Fruit fly (Drosophila melanogaster) whole organism, embryonic: ENCODE measurements around the gene CG7408.

ENCODE experiments used
- Adf1 ChIP-seq: fragments of 200-800 bp; sonication (Bioruptor generic); IDR thresholded peaks from 2 replicates; pipeline ENCODE4 v1.3.6; 2022; ENCODE audit warnings: missing biosample characterization, missing genetic modification characterization
- Blimp-1 ChIP-seq: fragments of 200-800 bp; sonication (Bioruptor generic); optimal IDR thresholded peaks from 3 replicates; lab custom pipeline; 2018; ENCODE audit warnings: missing biosample characterization, missing genetic modification characterization, mild to moderate bottlenecking, moderate library complexity, missing genetic modification reagents
- CG1024 ChIP-seq: fragments of 200-800 bp; sonication (Bioruptor generic); IDR thresholded peaks from 2 replicates; pipeline ENCODE4 v1.3.6; 2022; ENCODE audit warnings: missing biosample characterization, missing genetic modification characterization
- CG10267 ChIP-seq: fragments of 200-800 bp; sonication (Bioruptor generic); optimal IDR thresholded peaks from 2 replicates; lab custom pipeline; 2018; ENCODE audit warnings: missing biosample characterization, mild to moderate bottlenecking, missing genetic modification characterization, moderate library complexity
- CG10321 ChIP-seq: fragments of 200-800 bp; sonication (Bioruptor generic); IDR thresholded peaks from 2 replicates; pipeline ENCODE4 v1.3.6; 2022; ENCODE audit warnings: missing biosample characterization, missing genetic modification characterization
- CG10959 ChIP-seq: fragments of 200-800 bp; sonication (Bioruptor generic); IDR thresholded peaks from 2 replicates; pipeline ENCODE4 v1.3.6; 2022; ENCODE audit warnings: missing biosample characterization, missing genetic modification characterization
- CG10979 ChIP-seq: fragments of 200-800 bp; sonication (Bioruptor generic); optimal IDR thresholded peaks from 2 replicates; lab custom pipeline; 2018; ENCODE audit warnings: missing biosample characterization, mild to moderate bottlenecking, missing genetic modification characterization, moderate library complexity
- CG12219 ChIP-seq: fragments of 200-800 bp; sonication (Bioruptor generic); optimal IDR thresholded peaks from 3 replicates; lab custom pipeline; 2018; ENCODE audit warnings: missing biosample characterization, mild to moderate bottlenecking, missing genetic modification characterization
- CG13894 ChIP-seq: fragments of 200-800 bp; sonication (Bioruptor generic); optimal IDR thresholded peaks from 3 replicates; lab custom pipeline; 2018; ENCODE audit warnings: missing biosample characterization, mild to moderate bottlenecking, missing genetic modification characterization, moderate library complexity
- CG15073 ChIP-seq: fragments of 200-800 bp; sonication (Bioruptor generic); optimal IDR thresholded peaks from 2 replicates; lab custom pipeline; 2016; ENCODE audit warnings: missing biosample characterization, missing genetic modification characterization
- CG18262 ChIP-seq: fragments of 200-800 bp; optimal IDR thresholded peaks from 3 replicates; lab custom pipeline; 2019; ENCODE audit warnings: missing biosample characterization, mild to moderate bottlenecking, missing genetic modification characterization, moderate library complexity
- CG1832 ChIP-seq: fragments of 200-800 bp; sonication (Bioruptor generic); optimal IDR thresholded peaks from 2 replicates; lab custom pipeline; 2017; ENCODE audit warnings: missing biosample characterization, mild to moderate bottlenecking, missing genetic modification characterization, inconsistent platforms
- CG18599 ChIP-seq: fragments of 200-800 bp; sonication (Bioruptor generic); optimal IDR thresholded peaks from 3 replicates; lab custom pipeline; 2017; ENCODE audit warnings: missing biosample characterization, missing genetic modification characterization, mild to moderate bottlenecking, moderate library complexity, missing genetic modification reagents
- CG31224 ChIP-seq: fragments of 200-800 bp; sonication (Bioruptor generic); IDR thresholded peaks from 2 replicates; pipeline ENCODE4 v1.3.6; 2022; ENCODE audit warnings: missing biosample characterization, missing genetic modification characterization
- CG3163 ChIP-seq: fragments of 200-800 bp; sonication (Bioruptor generic); optimal IDR thresholded peaks from 3 replicates; lab custom pipeline; 2016; ENCODE audit warnings: missing biosample characterization, missing genetic modification characterization
- CG3726 ChIP-seq: fragments of 200-800 bp; sonication (Bioruptor generic); IDR thresholded peaks from 3 replicates; pipeline ENCODE4, ENCODE4 v1.3.6; 2022; ENCODE audit warnings: missing biosample characterization, missing genetic modification characterization
- CG6175 ChIP-seq: fragments of 200-800 bp; sonication (Bioruptor generic); IDR thresholded peaks from 3 replicates; pipeline ENCODE4 v1.3.6; 2022; ENCODE audit warnings: missing biosample characterization, missing genetic modification characterization
- CG7786 ChIP-seq: fragments of 200-800 bp; sonication (Bioruptor generic); optimal IDR thresholded peaks from 2 replicates; lab custom pipeline; 2016; ENCODE audit warnings: missing biosample characterization, missing genetic modification characterization
- ERR ChIP-seq: fragments of 200-800 bp; sonication (Bioruptor generic); optimal IDR thresholded peaks from 2 replicates; lab custom pipeline; 2016; ENCODE audit warnings: missing biosample characterization, missing genetic modification characterization
- Ets65A ChIP-seq: fragments of 200-800 bp; sonication (Bioruptor generic); peaks from one replicate; lab custom pipeline; 2016; ENCODE audit warnings: missing biosample characterization, missing genetic modification characterization
- H2.0 ChIP-seq: fragments of 200-800 bp; sonication (Bioruptor generic); IDR thresholded peaks from 2 replicates; pipeline ENCODE4 v1.3.6; 2022; ENCODE audit warnings: missing biosample characterization, missing genetic modification characterization
- Hey ChIP-seq: fragments of 200-800 bp; sonication (Bioruptor generic); optimal IDR thresholded peaks from 3 replicates; lab custom pipeline; 2018; ENCODE audit warnings: missing biosample characterization, mild to moderate bottlenecking, missing genetic modification characterization
- HmgZ ChIP-seq: fragments of 200-800 bp; sonication (Bioruptor generic); optimal IDR thresholded peaks from 2 replicates; lab custom pipeline; 2018; ENCODE audit warnings: missing biosample characterization, mild to moderate bottlenecking, missing genetic modification characterization
- Hr51 ChIP-seq, 2 experiments: fragments of 200-800 bp; sonication (Bioruptor generic); optimal IDR thresholded peaks; 2 replicates in 1 of 2; 3 replicates in 1 of 2; lab custom pipeline; 2016 to 2018; ENCODE audit warnings: missing biosample characterization in 2 of 2, missing genetic modification characterization in 2 of 2, mild to moderate bottlenecking in 1 of 2, moderate library complexity in 1 of 2
- Neu2 ChIP-seq: fragments of 200-800 bp; sonication (Bioruptor generic); optimal IDR thresholded peaks from 3 replicates; lab custom pipeline; 2016; ENCODE audit warnings: missing biosample characterization, missing genetic modification characterization, borderline replicate concordance
- Nf-YC ChIP-seq: fragments of 200-800 bp; optimal IDR thresholded peaks from 3 replicates; lab custom pipeline; 2019; ENCODE audit warnings: missing biosample characterization, mild to moderate bottlenecking, missing genetic modification characterization, moderate library complexity
- Opbp ChIP-seq: fragments of 200-800 bp; sonication (Bioruptor generic); IDR thresholded peaks from 3 replicates; pipeline ENCODE4 v1.3.6; 2022; ENCODE audit warnings: missing biosample characterization, missing genetic modification characterization; ENCODE audit not compliant: partially characterized antibody
- Pdp1 ChIP-seq, 2 experiments: fragments of 200-800 bp; sonication (Bioruptor generic); optimal IDR thresholded peaks; 3 replicates each; lab custom pipeline; 2016; ENCODE audit warnings: missing biosample characterization in 2 of 2, missing genetic modification characterization in 2 of 2, mild to moderate bottlenecking in 1 of 2, moderate library complexity in 1 of 2
- Rfx ChIP-seq: fragments of 200-800 bp; sonication (Bioruptor generic); IDR thresholded peaks from 2 replicates; pipeline ENCODE4 v1.3.6; 2022; ENCODE audit warnings: missing biosample characterization, missing genetic modification characterization
- Usf ChIP-seq: fragments of 200-800 bp; sonication (Bioruptor generic); optimal IDR thresholded peaks from 2 replicates; lab custom pipeline; 2017; ENCODE audit warnings: missing genotype, missing biosample characterization, missing genetic modification characterization
- ab ChIP-seq: fragments of 200-800 bp; sonication (Bioruptor generic); optimal IDR thresholded peaks from 2 replicates; lab custom pipeline; 2016; ENCODE audit warnings: missing biosample characterization, missing genetic modification characterization
- ash1 ChIP-seq: fragments of 200-800 bp; sonication (Bioruptor generic); optimal IDR thresholded peaks from 2 replicates; lab custom pipeline; 2018; ENCODE audit warnings: missing biosample characterization, mild to moderate bottlenecking, missing genetic modification characterization
- cas ChIP-seq: fragments of 200-800 bp; sonication (Bioruptor generic); IDR thresholded peaks from 2 replicates; pipeline ENCODE4 v1.3.6; 2022; ENCODE audit warnings: missing biosample characterization, missing genetic modification characterization
- cg ChIP-seq: fragments of 200-800 bp; sonication (Bioruptor generic); optimal IDR thresholded peaks from 3 replicates; lab custom pipeline; 2019; ENCODE audit warnings: missing biosample characterization, mild to moderate bottlenecking, missing genetic modification characterization, moderate library complexity
- chinmo ChIP-seq: fragments of 200-800 bp; sonication (Bioruptor generic); IDR thresholded peaks from 4 replicates; pipeline ENCODE4 v1.3.6; 2022; ENCODE audit warnings: missing biosample characterization, missing genetic modification characterization; ENCODE audit not compliant: partially characterized antibody
- chm ChIP-seq: fragments of 200-800 bp; sonication (Bioruptor generic); IDR thresholded peaks from 2 replicates; pipeline ENCODE4 v1.3.6; 2022; ENCODE audit warnings: missing biosample characterization, missing genetic modification characterization
- chn ChIP-seq: fragments of 200-800 bp; sonication (Bioruptor generic); optimal IDR thresholded peaks from 2 replicates; lab custom pipeline; 2016; ENCODE audit warnings: missing biosample characterization, missing genetic modification characterization
- crol ChIP-seq: fragments of 200-800 bp; sonication (Bioruptor generic); IDR thresholded peaks from 2 replicates; pipeline ENCODE4 v1.3.6; 2022; ENCODE audit warnings: missing biosample characterization, missing genetic modification characterization
- crp ChIP-seq, 2 experiments: fragments of 200-800 bp; sonication (Bioruptor generic); optimal IDR thresholded peaks; 2 replicates in 1 of 2; 3 replicates in 1 of 2; lab custom pipeline; 2017; ENCODE audit warnings: missing biosample characterization in 2 of 2, missing genetic modification characterization in 2 of 2, mild to moderate bottlenecking in 1 of 2, moderate library complexity in 1 of 2
- dmrt11E ChIP-seq: fragments of 200-800 bp; sonication (Bioruptor generic); optimal IDR thresholded peaks from 3 replicates; lab custom pipeline; 2018; ENCODE audit warnings: missing biosample characterization, mild to moderate bottlenecking, missing genetic modification characterization, moderate library complexity
- ftz-f1 ChIP-seq: fragments of 200-800 bp; sonication (Bioruptor generic); optimal IDR thresholded peaks from 2 replicates; lab custom pipeline; 2016; ENCODE audit warnings: missing biosample characterization, missing genetic modification characterization
- gce ChIP-seq: fragments of 200-800 bp; sonication (Bioruptor generic); IDR thresholded peaks from 3 replicates; pipeline ENCODE4 v1.3.6; 2022; ENCODE audit warnings: missing biosample characterization, missing genetic modification characterization
- kah ChIP-seq: fragments of 200-800 bp; sonication (Bioruptor generic); optimal IDR thresholded peaks from 2 replicates; lab custom pipeline; 2018; ENCODE audit warnings: missing biosample characterization, mild to moderate bottlenecking, missing genetic modification characterization
- lab ChIP-seq: fragments of 200-800 bp; sonication (Bioruptor generic); optimal IDR thresholded peaks from 3 replicates; lab custom pipeline; 2017; ENCODE audit warnings: missing biosample characterization, missing genetic modification characterization, mild to moderate bottlenecking, moderate library complexity, missing genetic modification reagents
- pita ChIP-seq: fragments of 200-800 bp; sonication (Bioruptor generic); optimal IDR thresholded peaks from 2 replicates; lab custom pipeline; 2017; ENCODE audit warnings: missing biosample characterization, mild to moderate bottlenecking, missing genetic modification characterization
- row ChIP-seq: fragments of 200-800 bp; sonication (Bioruptor generic); IDR thresholded peaks from 3 replicates; pipeline ENCODE4 v1.3.6; 2022; ENCODE audit warnings: missing biosample characterization, missing genetic modification characterization
- scrt ChIP-seq: fragments of 200-800 bp; sonication (Bioruptor generic); optimal IDR thresholded peaks from 2 replicates; lab custom pipeline; 2018; ENCODE audit warnings: missing biosample characterization, mild to moderate bottlenecking, missing genetic modification characterization, moderate library complexity
- tin ChIP-seq: fragments of 200-800 bp; sonication (Bioruptor generic); optimal IDR thresholded peaks from 3 replicates; lab custom pipeline; 2016; ENCODE audit warnings: missing biosample characterization, missing genetic modification characterization

The CG7408 gene

DNA sequence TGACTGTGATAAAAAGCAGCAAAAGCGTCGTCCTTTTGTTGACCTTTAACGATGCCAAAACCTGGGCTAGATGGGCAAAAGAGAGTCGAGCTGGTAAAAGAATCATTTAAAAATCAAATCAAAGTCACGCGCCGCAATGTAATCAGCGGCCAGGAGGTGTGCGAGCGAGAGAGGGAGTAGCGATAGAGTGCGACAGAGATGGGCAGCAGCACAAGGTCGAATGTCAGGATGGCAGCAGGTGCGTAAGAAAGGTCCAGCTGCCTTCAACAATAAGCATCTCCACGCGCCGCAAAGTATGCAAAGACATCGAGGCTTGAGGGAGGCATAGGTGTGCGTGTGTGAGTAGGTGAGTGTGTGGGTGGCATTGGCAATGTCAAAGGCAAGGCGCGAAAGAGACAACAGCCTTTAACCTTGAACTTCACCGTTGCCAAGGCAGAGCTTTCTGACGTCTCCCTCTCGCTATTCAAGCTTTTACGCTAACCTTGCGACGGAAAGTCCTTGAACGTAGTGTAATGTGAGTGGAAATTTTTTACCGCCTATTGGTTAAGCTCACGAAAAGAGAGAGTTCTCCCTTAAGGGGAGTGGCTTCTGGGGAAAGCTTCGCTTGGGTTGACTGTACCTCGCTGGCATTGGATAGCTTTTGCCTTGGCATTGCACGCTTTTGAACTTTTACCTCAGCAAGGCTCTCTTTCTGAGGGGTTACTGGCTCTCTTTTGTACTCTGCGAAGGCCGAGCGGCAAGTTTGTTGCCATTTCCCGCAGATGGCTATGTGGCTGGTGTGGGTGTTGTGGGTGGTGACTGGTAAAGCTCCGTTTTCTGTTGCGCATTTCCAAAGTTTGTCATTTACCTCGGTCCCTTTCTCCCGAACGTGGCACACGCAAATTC lies 51.0 kb downstream of the CG7408 start (continued):
- TF ChIP-seq Adf1 (GFP tag; lab: Robert Waterston, UW) (peak; percentile 36; the same call in 1 of the 2 replicates), Usf (no peak), Hr51 (GFP tag; optimal IDR thresholded peaks at IDR 0.05; lab: Kevin White, UChicago) (peak in 1 of 2 experiments; percentile 18), CG1024 (GFP tag; lab: Robert Waterston, UW) (no peak), Neu2 (GFP tag; lab: Kevin White, UChicago) (no peak), cg (GFP tag; lab: Kevin White, UChicago) (peak; percentile 3), pita (no peak), CG3163 (peak; percentile 47), CG10321 (GFP tag; lab: Robert Waterston, UW) (peak; percentile 69), ab (no peak), CG13894 (peak; percentile 19), scrt (GFP tag; lab: Kevin White, UChicago) (peak; percentile 62), row (GFP tag; lab: Robert Waterston, UW) (no peak), Rfx (GFP tag; lab: Robert Waterston, UW) (peak; percentile 49; the same call in 1 of the 2 replicates), ERR (GFP tag; lab: Kevin White, UChicago) (peak; percentile 78), CG6175 (GFP tag; lab: Robert Waterston, UW) (0 out of 3 replicates have a peak, but pooled peaks have one; percentile 28), Nf-YC (tag; lab: Kevin White, UChicago) (peak; percentile 24), Ets65A (peak; percentile 53), CG10267 (tag; lab: Kevin White, UChicago) (no peak), chm (no peak), CG18599 (GFP tag; lab: Kevin White, UChicago) (peak; percentile 21), H2.0 (GFP tag; lab: Robert Waterston, UW) (no peak), crp (GFP tag; optimal IDR thresholded peaks at IDR 0.05; lab: Kevin White, UChicago) (no peak), CG15073 (GFP tag; lab: Kevin White, UChicago) (no peak), cas (GFP tag; lab: Robert Waterston, UW) (no peak), crol (GFP tag; lab: Robert Waterston, UW) (peak; percentile 16; the same call in 1 of the 2 replicates), CG1832 (GFP tag; lab: Kevin White, UChicago) (peak; percentile 53), chinmo (0 out of 4 replicates have a peak, but pooled peaks have one; percentile 36), kah (no peak), CG3726 (no peak), Blimp-1 (no peak), ash1 (GFP tag; lab: Kevin White, UChicago) (no peak)

DNA sequence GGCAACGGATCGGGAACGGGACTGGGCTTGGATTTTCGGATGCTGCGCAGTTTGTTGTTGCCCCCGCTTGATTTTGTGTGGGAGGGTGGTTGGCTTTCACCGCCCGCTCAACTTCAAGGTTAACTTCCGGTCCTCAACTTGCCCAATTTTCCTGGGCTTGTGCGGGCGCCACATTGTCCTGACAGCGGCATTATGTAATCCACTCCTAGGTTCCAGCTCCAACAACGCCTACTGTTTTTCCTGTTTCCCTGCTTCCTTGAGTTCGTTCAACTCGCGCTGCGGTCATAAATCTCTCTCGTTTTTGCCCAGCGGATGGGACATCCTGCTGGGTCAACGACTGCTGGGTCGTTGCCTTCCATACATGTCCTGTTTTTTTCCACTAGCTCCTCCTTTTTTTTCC lies 53.0 kb downstream of the CG7408 start:
- TF ChIP-seq Pdp1 (GFP tag; optimal IDR thresholded peaks at IDR 0.05; lab: Kevin White, UChicago) (peak in 1 of 2 experiments; percentile 73), ERR (GFP tag; lab: Kevin White, UChicago) (no peak), lab (peak; percentile 0), gce (GFP tag; lab: Robert Waterston, UW) (no peak), CG12219 (GFP tag; lab: Kevin White, UChicago) (no peak), CG13894 (peak; percentile 72), ftz-f1 (peak; percentile 50), CG18262 (tag; lab: Kevin White, UChicago) (no peak), CG7786 (GFP tag; lab: Kevin White, UChicago) (no peak), CG10959 (no peak), dmrt11E (tag; lab: Kevin White, UChicago) (no peak), CG18599 (GFP tag; lab: Kevin White, UChicago) (peak; percentile 48), Opbp (GFP tag; lab: Robert Waterston, UW) (0 out of 3 replicates have a peak, but pooled peaks have one; percentile 18), chn (GFP tag; lab: Kevin White, UChicago) (no peak), CG10979 (tag; lab: Kevin White, UChicago) (no peak), Hey (tag; lab: Kevin White, UChicago) (peak; percentile 29), tin (no peak), HmgZ (tag; lab: Kevin White, UChicago) (no peak), CG31224 (peak; percentile 89), Ets65A (peak; percentile 40)
